Fruit fly (Drosophila melanogaster) whole organism, embryonic: ENCODE data around the gene CG8135.

Source experiments
- Ada2b ChIP-seq: fragments of 200-800 bp; sonication (Bioruptor generic); IDR thresholded peaks from 2 replicates; pipeline ENCODE4 v1.3.6; 2022; ENCODE audit warnings: missing biosample characterization, missing genetic modification characterization
- CG10462 ChIP-seq: fragments of 200-800 bp; sonication (Bioruptor generic); optimal IDR thresholded peaks from 2 replicates; lab custom pipeline; 2016; ENCODE audit warnings: missing biosample characterization, missing genetic modification characterization
- CG10979 ChIP-seq: fragments of 200-800 bp; sonication (Bioruptor generic); optimal IDR thresholded peaks from 2 replicates; lab custom pipeline; 2018; ENCODE audit warnings: missing biosample characterization, mild to moderate bottlenecking, missing genetic modification characterization, moderate library complexity
- CG12659 ChIP-seq: fragments of 200-800 bp; sonication (Bioruptor generic); optimal IDR thresholded peaks from 3 replicates; lab custom pipeline; 2017; ENCODE audit warnings: mild to moderate bottlenecking, missing biosample characterization, missing genetic modification reagents, missing genetic modification characterization
- CG1529 ChIP-seq: fragments of 200-800 bp; sonication (Bioruptor generic); optimal IDR thresholded peaks from 3 replicates; lab custom pipeline; 2018; ENCODE audit warnings: missing biosample characterization, missing genetic modification characterization
- CG1603 ChIP-seq: fragments of 200-800 bp; sonication (Bioruptor generic); optimal IDR thresholded peaks from 2 replicates; lab custom pipeline; 2019; ENCODE audit warnings: missing biosample characterization, mild to moderate bottlenecking, missing genetic modification characterization, moderate library complexity
- CG1647 ChIP-seq: fragments of 200-800 bp; sonication (Bioruptor generic); optimal IDR thresholded peaks from 3 replicates; lab custom pipeline; 2016; ENCODE audit warnings: missing biosample characterization, missing genetic modification characterization
- CG17359 ChIP-seq: fragments of 200-800 bp; sonication (Bioruptor generic); optimal IDR thresholded peaks from 3 replicates; lab custom pipeline; 2018; ENCODE audit warnings: missing biosample characterization, mild to moderate bottlenecking, missing genetic modification characterization, moderate library complexity
- CG17361 ChIP-seq: fragments of 200-800 bp; sonication (Bioruptor generic); IDR thresholded peaks from 3 replicates; pipeline ENCODE4 v1.3.6; 2022; ENCODE audit warnings: missing biosample characterization, missing genetic modification characterization
- CG2678 ChIP-seq: fragments of 200-800 bp; sonication (Bioruptor generic); optimal IDR thresholded peaks from 3 replicates; lab custom pipeline; 2019; ENCODE audit warnings: missing biosample characterization, mild to moderate bottlenecking, missing genetic modification characterization, moderate library complexity
- CG34422 ChIP-seq: fragments of 200-800 bp; sonication (Bioruptor generic); IDR thresholded peaks from 3 replicates; pipeline ENCODE4 v1.3.6; 2022; ENCODE audit warnings: missing biosample characterization, missing genetic modification characterization
- CG3726 ChIP-seq: fragments of 200-800 bp; sonication (Bioruptor generic); IDR thresholded peaks from 3 replicates; pipeline ENCODE4, ENCODE4 v1.3.6; 2022; ENCODE audit warnings: missing biosample characterization, missing genetic modification characterization
- CG4730 ChIP-seq: fragments of 200-800 bp; sonication (Bioruptor generic); IDR thresholded peaks from 2 replicates; pipeline ENCODE4 v1.3.6; 2022; ENCODE audit warnings: missing biosample characterization, missing genetic modification characterization
- CG5953 ChIP-seq: fragments of 200-800 bp; sonication (Bioruptor generic); IDR thresholded peaks from 2 replicates; pipeline ENCODE4 v1.3.6; 2022; ENCODE audit warnings: missing biosample characterization, missing genetic modification characterization
- CG7372 ChIP-seq: fragments of 200-800 bp; sonication (Bioruptor generic); IDR thresholded peaks from 2 replicates; pipeline ENCODE4 v1.3.6; 2022; ENCODE audit warnings: missing biosample characterization, missing genetic modification characterization
- CG9932 ChIP-seq: fragments of 200-800 bp; sonication (Bioruptor generic); IDR thresholded peaks from 2 replicates; pipeline ENCODE4 v1.3.6; 2022; ENCODE audit warnings: missing biosample characterization, missing genetic modification characterization
- CHES-1-like ChIP-seq: fragments of 200-800 bp; sonication (Bioruptor generic); optimal IDR thresholded peaks from 2 replicates; lab custom pipeline; 2016; ENCODE audit warnings: missing biosample characterization, missing genetic modification characterization
- CoRest ChIP-seq: fragments of 200-800 bp; sonication (Bioruptor generic); optimal IDR thresholded peaks from 3 replicates; lab custom pipeline; 2018; ENCODE audit warnings: missing biosample characterization, mild to moderate bottlenecking, missing genetic modification characterization, moderate library complexity
- D19B ChIP-seq: fragments of 200-800 bp; sonication (Bioruptor generic); optimal IDR thresholded peaks from 2 replicates; lab custom pipeline; 2017; ENCODE audit warnings: missing biosample characterization, mild to moderate bottlenecking, missing genetic modification characterization
- Dad ChIP-seq: fragments of 200-800 bp; sonication (Bioruptor generic); optimal IDR thresholded peaks from 3 replicates; lab custom pipeline; 2016; ENCODE audit warnings: missing biosample characterization, missing genetic modification characterization
- Hey ChIP-seq: fragments of 200-800 bp; sonication (Bioruptor generic); optimal IDR thresholded peaks from 3 replicates; lab custom pipeline; 2018; ENCODE audit warnings: missing biosample characterization, mild to moderate bottlenecking, missing genetic modification characterization
- Hsf ChIP-seq: fragments of 200-800 bp; sonication (Bioruptor generic); optimal IDR thresholded peaks from 3 replicates; lab custom pipeline; 2016; ENCODE audit warnings: missing biosample characterization, missing genetic modification characterization
- Mad ChIP-seq: fragments of 200-800 bp; sonication (Bioruptor generic); optimal IDR thresholded peaks from 2 replicates; lab custom pipeline; 2016; ENCODE audit warnings: missing biosample characterization, missing genetic modification characterization
- NFAT ChIP-seq: fragments of 200-800 bp; sonication (Bioruptor generic); IDR thresholded peaks from 2 replicates; pipeline ENCODE4 v1.3.6; 2022; ENCODE audit warnings: missing biosample characterization, missing genetic modification characterization
- Oaz ChIP-seq: fragments of 200-800 bp; sonication (Bioruptor generic); IDR thresholded peaks from 2 replicates; pipeline ENCODE4 v1.3.6; 2022; ENCODE audit warnings: missing biosample characterization, missing genetic modification characterization
- Poxn ChIP-seq: fragments of 200-800 bp; sonication (Bioruptor generic); IDR thresholded peaks from 2 replicates; pipeline ENCODE4 v1.3.6; 2022; ENCODE audit warnings: missing biosample characterization, missing genetic modification characterization
- Sox102F ChIP-seq: fragments of 200-800 bp; sonication (Bioruptor generic); optimal IDR thresholded peaks from 2 replicates; lab custom pipeline; 2018; ENCODE audit warnings: missing biosample characterization, mild to moderate bottlenecking, missing genetic modification characterization, moderate library complexity
- Trl ChIP-seq, 3 experiments: fragments of >200 bp in 2 of 3; fragments of 200-800 bp in 1 of 3; sonication (Bioruptor generic) in 1 of 3; optimal IDR thresholded peaks; 2 replicates in 1 of 3; 3 replicates in 2 of 3; lab custom pipeline; 2016 to 2017; ENCODE audit warnings: missing biosample characterization in 1 of 3, missing genetic modification characterization in 1 of 3
- ab ChIP-seq: fragments of 200-800 bp; sonication (Bioruptor generic); optimal IDR thresholded peaks from 2 replicates; lab custom pipeline; 2016; ENCODE audit warnings: missing biosample characterization, missing genetic modification characterization
- abd-A ChIP-seq: fragments of 200-800 bp; sonication (Bioruptor generic); optimal IDR thresholded peaks from 3 replicates; lab custom pipeline; 2019; ENCODE audit warnings: missing biosample characterization, mild to moderate bottlenecking, missing genetic modification characterization, moderate library complexity
- ara ChIP-seq: fragments of 200-800 bp; sonication (Bioruptor generic); IDR thresholded peaks from 2 replicates; pipeline ENCODE4 v1.3.6; 2022; ENCODE audit warnings: missing biosample characterization, missing genetic modification characterization
- az2 ChIP-seq: fragments of 200-800 bp; sonication (Bioruptor generic); optimal IDR thresholded peaks from 3 replicates; lab custom pipeline; 2016; ENCODE audit warnings: missing biosample characterization, missing genetic modification characterization
- bigmax ChIP-seq: fragments of 200-800 bp; sonication (Bioruptor generic); optimal IDR thresholded peaks from 2 replicates; lab custom pipeline; 2018; ENCODE audit warnings: missing biosample characterization, mild to moderate bottlenecking, missing genetic modification characterization
- br ChIP-seq: fragments of >200 bp; optimal IDR thresholded peaks from 2 replicates; lab custom pipeline; 2017
- cad ChIP-seq: fragments of >200 bp; optimal IDR thresholded peaks from 2 replicates; lab custom pipeline; 2017; ENCODE audit warnings: missing biosample characterization, missing genetic modification characterization
- crol ChIP-seq: fragments of 200-800 bp; sonication (Bioruptor generic); IDR thresholded peaks from 2 replicates; pipeline ENCODE4 v1.3.6; 2022; ENCODE audit warnings: missing biosample characterization, missing genetic modification characterization
- dm ChIP-seq: fragments of 200-800 bp; sonication (Bioruptor generic); optimal IDR thresholded peaks from 3 replicates; lab custom pipeline; 2016; ENCODE audit warnings: missing biosample characterization, missing genetic modification characterization
- dysf ChIP-seq: fragments of 200-800 bp; sonication (Bioruptor generic); IDR thresholded peaks from 3 replicates; pipeline ENCODE4 v1.3.6; 2022; ENCODE audit warnings: missing biosample characterization, missing genetic modification characterization
- kah ChIP-seq: fragments of 200-800 bp; sonication (Bioruptor generic); optimal IDR thresholded peaks from 2 replicates; lab custom pipeline; 2018; ENCODE audit warnings: missing biosample characterization, mild to moderate bottlenecking, missing genetic modification characterization
- klu ChIP-seq: fragments of 200-800 bp; sonication (Bioruptor generic); IDR thresholded peaks from 2 replicates; pipeline ENCODE4 v1.3.6; 2022; ENCODE audit warnings: missing biosample characterization, missing genetic modification characterization
- nau ChIP-seq: fragments of 200-800 bp; sonication (Bioruptor generic); optimal IDR thresholded peaks from 3 replicates; lab custom pipeline; 2017; ENCODE audit warnings: missing biosample characterization, mild to moderate bottlenecking, missing genetic modification characterization, missing genetic modification reagents
- nerfin-1 ChIP-seq: fragments of 200-800 bp; sonication (Bioruptor generic); optimal IDR thresholded peaks from 3 replicates; lab custom pipeline; 2019; ENCODE audit warnings: missing biosample characterization, mild to moderate bottlenecking, missing genetic modification characterization, moderate library complexity
- org-1 ChIP-seq: fragments of 200-800 bp; sonication (Bioruptor generic); optimal IDR thresholded peaks from 2 replicates; lab custom pipeline; 2017; ENCODE audit warnings: missing biosample characterization, missing genetic modification characterization
- phol ChIP-seq: fragments of 200-800 bp; sonication (Bioruptor generic); optimal IDR thresholded peaks from 3 replicates; lab custom pipeline; 2018; ENCODE audit warnings: missing biosample characterization, mild to moderate bottlenecking, missing genetic modification characterization, moderate library complexity
- salm ChIP-seq: fragments of 200-800 bp; sonication (Bioruptor generic); optimal IDR thresholded peaks from 2 replicates; lab custom pipeline; 2018; ENCODE audit warnings: missing biosample characterization, mild to moderate bottlenecking, missing genetic modification characterization
- scrt ChIP-seq: fragments of 200-800 bp; sonication (Bioruptor generic); optimal IDR thresholded peaks from 2 replicates; lab custom pipeline; 2018; ENCODE audit warnings: missing biosample characterization, mild to moderate bottlenecking, missing genetic modification characterization, moderate library complexity
- sug ChIP-seq: fragments of 200-800 bp; optimal IDR thresholded peaks from 2 replicates; lab custom pipeline; 2019; ENCODE audit warnings: missing biosample characterization, mild to moderate bottlenecking, missing genetic modification characterization, moderate library complexity
- tio ChIP-seq: fragments of 200-800 bp; sonication (Bioruptor generic); optimal IDR thresholded peaks from 2 replicates; lab custom pipeline; 2017; ENCODE audit warnings: missing biosample characterization, missing genetic modification characterization, inconsistent platforms
- z ChIP-seq: fragments of 200-800 bp; sonication (Bioruptor generic); IDR thresholded peaks from 3 replicates; pipeline ENCODE4 v1.3.6; 2022; ENCODE audit warnings: missing biosample characterization, missing genetic modification characterization

The CG8135 gene

dm6 chr3R:9434543-9435407 is 30.6 kb downstream of the CG8135 start (continued):
- peak; percentile 93 for TF ChIP-seq CG2678 (tag; lab: Kevin White, UChicago)
- TF ChIP-seq CG4730 (GFP tag; lab: Robert Waterston, UW), result peak; percentile 77
- TF ChIP-seq CG1529 (GFP tag; lab: Kevin White, UChicago), result peak; percentile 61
- TF ChIP-seq salm (tag; lab: Kevin White, UChicago), result peak; percentile 75
- TF ChIP-seq ab (GFP tag; lab: Kevin White, UChicago), result no peak
- TF ChIP-seq az2 (GFP tag; lab: Kevin White, UChicago), result peak; percentile 82
- TF ChIP-seq CHES-1-like (GFP tag; lab: Kevin White, UChicago), result peak; percentile 74
- peak; percentile 84 for TF ChIP-seq Hsf (GFP tag; lab: Kevin White, UChicago)
- TF ChIP-seq tio, result peak; percentile 70
- peak; percentile 89 for TF ChIP-seq CG34422 (GFP tag; lab: Robert Waterston, UW)
- TF ChIP-seq bigmax (GFP tag; lab: Kevin White, UChicago), result no peak
- peak; percentile 68 for TF ChIP-seq ara (GFP tag; lab: Robert Waterston, UW)
- TF ChIP-seq z (GFP tag; lab: Robert Waterston, UW), result no peak
- peak; percentile 85 for TF ChIP-seq Oaz (GFP tag; lab: Robert Waterston, UW)
- peak; percentile 81 for TF ChIP-seq nau (GFP tag; lab: Kevin White, UChicago)
- no peak for TF ChIP-seq CG1603 (tag; lab: Kevin White, UChicago)
- peak; percentile 75 for TF ChIP-seq klu (GFP tag; lab: Robert Waterston, UW)
- peak; percentile 67 for TF ChIP-seq org-1
- peak; percentile 93 for TF ChIP-seq Sox102F (GFP tag; lab: Kevin White, UChicago)
- peak; percentile 88 for TF ChIP-seq phol (tag; lab: Kevin White, UChicago)
- TF ChIP-seq CG7372, result peak; percentile 54; the same call in 1 of the 2 replicates
- no peak for TF ChIP-seq Hey (tag; lab: Kevin White, UChicago)
- peak; percentile 92 for TF ChIP-seq dysf (GFP tag; lab: Robert Waterston, UW)
- TF ChIP-seq nerfin-1, result peak; percentile 76
- peak; percentile 79 for TF ChIP-seq CG1647 (GFP tag; lab: Kevin White, UChicago)
- peak; percentile 90 for TF ChIP-seq CG12659
- TF ChIP-seq scrt (GFP tag; lab: Kevin White, UChicago), result peak; percentile 81
- TF ChIP-seq D19B (GFP tag; lab: Kevin White, UChicago), result peak; percentile 60
- TF ChIP-seq Mad (GFP tag; lab: Kevin White, UChicago), result peak; percentile 71
- peak; percentile 75 for TF ChIP-seq Dad (GFP tag; lab: Kevin White, UChicago)
- peak; percentile 68 for TF ChIP-seq CG5953
- TF ChIP-seq CG9932 (GFP tag; lab: Robert Waterston, UW), result peak; percentile 79
- peak; percentile 68 for TF ChIP-seq Poxn (GFP tag; lab: Robert Waterston, UW)
- peak; percentile 39 to 43 for TF ChIP-seq Trl (optimal IDR thresholded peaks at IDR 0.05; lab: Kevin White, UChicago)
- peak; percentile 78 for TF ChIP-seq Trl (GFP tag; optimal IDR thresholded peaks at IDR 0.05; lab: Kevin White, UChicago)
- peak; percentile 56 for TF ChIP-seq kah
- TF ChIP-seq CG17361, result peak; percentile 88
- peak; percentile 83 for TF ChIP-seq CG10979 (tag; lab: Kevin White, UChicago)
- TF ChIP-seq dm (GFP tag; lab: Kevin White, UChicago), result peak; percentile 73
- peak; percentile 92 for TF ChIP-seq Ada2b (GFP tag; lab: Robert Waterston, UW)
- TF ChIP-seq CG3726 (GFP tag; lab: Robert Waterston, UW), result 0 out of 3 replicates have a peak, but pooled peaks have one; percentile 71
- peak; percentile 66 for TF ChIP-seq sug (tag; lab: Kevin White, UChicago)
- TF ChIP-seq CG17359, result peak; percentile 94
- TF ChIP-seq crol, result 0 out of 2 replicates have a peak, but pooled peaks have one; percentile 39
- TF ChIP-seq abd-A, result peak; percentile 40
- no peak for TF ChIP-seq br (lab: Kevin White, UChicago)
- TF ChIP-seq cad (GFP tag; lab: Kevin White, UChicago), result no peak
- TF ChIP-seq CoRest (tag; lab: Kevin White, UChicago), result peak; percentile 89
- peak; percentile 65 for TF ChIP-seq CG10462 (GFP tag; lab: Kevin White, UChicago)
- peak; percentile 75 for TF ChIP-seq NFAT (GFP tag; lab: Robert Waterston, UW)
